Fruit fly (Drosophila melanogaster) whole organism, prepupa: ENCODE measurements around the gene CG6675.

Experiments
- Blimp-1 ChIP-seq: fragments of 200-800 bp; sonication (Bioruptor generic); optimal IDR thresholded peaks from 3 replicates; lab custom pipeline; 2017; ENCODE audit warnings: missing biosample characterization, missing genetic modification characterization, mild to moderate bottlenecking, moderate library complexity, missing genetic modification reagents
- CG15336 ChIP-seq: fragments of 200-800 bp; sonication (Bioruptor generic); IDR thresholded peaks from 2 replicates; pipeline ENCODE4 v1.3.6; 2022; ENCODE audit warnings: missing biosample characterization, missing genetic modification characterization
- CG4318 ChIP-seq: fragments of 200-800 bp; sonication (Bioruptor generic); optimal IDR thresholded peaks from 3 replicates; lab custom pipeline; 2017; ENCODE audit warnings: missing biosample characterization, mild to moderate bottlenecking, missing genetic modification characterization
- CG7368 ChIP-seq: fragments of 200-800 bp; sonication (Bioruptor generic); optimal IDR thresholded peaks from 3 replicates; lab custom pipeline; 2016; ENCODE audit warnings: missing biosample characterization, missing genetic modification characterization
- CG8119 ChIP-seq: fragments of 200-800 bp; sonication (Bioruptor generic); IDR thresholded peaks from 3 replicates; pipeline ENCODE4 v1.3.6; 2022; ENCODE audit warnings: missing biosample characterization, missing genetic modification characterization
- acj6 ChIP-seq: fragments of 200-800 bp; sonication (Bioruptor generic); optimal IDR thresholded peaks from 3 replicates; lab custom pipeline; 2016; ENCODE audit warnings: missing biosample characterization, missing genetic modification characterization

DNA sequence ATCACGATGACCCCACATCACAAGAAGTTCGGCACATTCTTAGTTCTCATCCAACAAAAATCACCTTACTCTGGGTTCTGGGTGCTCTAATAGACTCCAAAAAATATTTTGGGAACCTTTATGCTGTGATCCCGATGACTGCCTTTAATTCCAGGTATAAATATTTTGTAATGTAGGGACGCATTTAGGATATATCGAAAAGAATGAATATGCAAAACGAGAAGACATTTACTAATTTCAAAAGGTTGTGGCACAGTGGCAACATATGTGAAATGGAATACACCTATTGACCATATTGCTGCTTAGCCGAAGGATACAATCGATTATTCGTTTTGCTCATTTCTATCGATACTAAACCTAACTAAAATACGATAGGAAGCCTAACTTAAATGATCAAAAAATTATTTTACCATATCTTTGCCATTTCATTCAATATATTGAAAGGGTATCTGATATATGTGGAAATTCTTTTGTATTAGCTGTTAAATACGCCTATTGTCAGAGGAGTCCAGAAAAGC, 12.2 kb downstream of the CG6675 start, which contains the start of gene CG3651:
- TF ChIP-seq Blimp-1 (GFP tag; lab: Kevin White, UChicago), result no peak
- no peak for TF ChIP-seq CG8119 (GFP tag; lab: Robert Waterston, UW)
- TF ChIP-seq CG7368 (GFP tag; lab: Kevin White, UChicago), result no peak
- no peak for TF ChIP-seq CG4318 (GFP tag; lab: Kevin White, UChicago)
- no peak for TF ChIP-seq acj6 (GFP tag; lab: Kevin White, UChicago)
- no peak for TF ChIP-seq CG15336 (GFP tag; lab: Robert Waterston, UW)
